Fruit fly (Drosophila melanogaster) Kc167 (cell line): ENCODE measurements around the gene CG5162.

Experiments used
- Myc ChIP-seq: fragments of >200 bp; optimal IDR thresholded peaks from 2 replicates; lab custom pipeline; 2017; ENCODE audit warnings: missing external identifiers
- Sin3A ChIP-seq: fragments of >200 bp; optimal IDR thresholded peaks from 2 replicates; lab custom pipeline; 2018; ENCODE audit warnings: missing external identifiers
- h ChIP-seq: fragments of >200 bp; optimal IDR thresholded peaks from 3 replicates; lab custom pipeline; 2018; ENCODE audit warnings: missing external identifiers
- insv ChIP-seq: fragments of >200 bp; optimal IDR thresholded peaks from 3 replicates; lab custom pipeline; 2018; ENCODE audit warnings: missing external identifiers
- psq ChIP-seq: fragments of >200 bp; optimal IDR thresholded peaks from 2 replicates; lab custom pipeline; 2017; ENCODE audit warnings: missing external identifiers
- ttk ChIP-seq: sonication (Bioruptor generic); optimal IDR thresholded peaks from 2 replicates; lab custom pipeline; 2017; ENCODE audit warnings: missing external identifiers

dm6 chrX:17232642-17233041 is 17.5 kb downstream of the CG5162 start, which contains the start of gene f:
- TF ChIP-seq h: no peak
- TF ChIP-seq Myc: no peak
- TF ChIP-seq insv: no peak
- no peak for TF ChIP-seq Sin3A (lab: Kevin White, UChicago)
- TF ChIP-seq psq: no peak
- no peak for TF ChIP-seq ttk (lab: Kevin White, UChicago)
